Fruit fly (Drosophila melanogaster): Measurements from ENCODE around the gene sqz.
A peak's percentile ranks its signal among the peaks of the same experiment; 100 is the strongest.

sqz gene

DNA sequence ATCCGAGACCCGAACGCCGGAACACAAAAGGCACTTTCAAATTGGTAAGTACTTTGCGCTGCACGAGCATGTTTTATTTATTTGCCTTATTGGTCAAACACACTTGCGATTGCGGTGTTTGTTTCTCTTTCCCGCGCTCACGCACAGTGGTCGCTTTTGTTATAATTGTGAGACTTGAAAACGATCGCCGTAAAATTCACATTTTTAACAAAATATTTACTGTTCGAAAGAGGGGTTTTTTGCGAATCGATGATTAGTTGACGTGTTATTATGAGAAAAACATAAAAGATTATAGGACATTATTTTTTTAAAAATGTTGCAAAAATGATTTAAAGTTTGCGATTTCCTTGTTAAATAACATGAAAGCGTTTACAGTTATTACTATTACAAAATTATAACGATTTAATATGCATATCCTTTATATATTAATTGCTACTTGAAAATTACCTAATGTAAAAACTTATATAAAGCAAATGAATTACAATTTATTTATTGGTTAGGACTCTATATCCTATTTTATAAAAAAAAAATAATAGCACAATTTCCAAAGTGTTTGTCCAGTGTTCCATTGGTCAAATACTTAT is 954 bp downstream of the sqz start (continued):
- TF ChIP-seq sens (GFP tag) (peak; percentile 91), ham (GFP tag; IDR thresholded peaks at IDR 0.05) (no peak), tap (tag; optimal IDR thresholded peaks at IDR 0.05) (no peak), Side (GFP tag; optimal IDR thresholded peaks at IDR 0.05) (no peak), slp2 (GFP tag; optimal IDR thresholded peaks at IDR 0.05) (no peak), cas (GFP tag; IDR thresholded peaks at IDR 0.05) (no peak), stwl (tag; optimal IDR thresholded peaks at IDR 0.05) (no peak), sc (optimal IDR thresholded peaks at IDR 0.05) (no peak), sc (GFP tag; optimal IDR thresholded peaks at IDR 0.05) (peak; percentile 13), CG10979 (tag; optimal IDR thresholded peaks at IDR 0.05) (peak; percentile 43), MBD-R2 (GFP tag; IDR thresholded peaks at IDR 0.05) (no peak), Doc3 (GFP tag; IDR thresholded peaks at IDR 0.05; ENCODE audit: partially characterized antibody) (no peak), ci (GFP tag; IDR thresholded peaks at IDR 0.05) (peak; percentile 71; the same call in 2 of the 3 replicates), cwo (GFP tag; optimal IDR thresholded peaks at IDR 0.05) (no peak), lbe (GFP tag; optimal IDR thresholded peaks at IDR 0.05) (no peak), nom (GFP tag; optimal IDR thresholded peaks at IDR 0.05) (no peak), lola (GFP tag; optimal IDR thresholded peaks at IDR 0.05) (peak in 1 of 3 experiments; percentile 41), Hr39 (optimal IDR thresholded peaks at IDR 0.05) (no peak), CG12659 (GFP tag; optimal IDR thresholded peaks at IDR 0.05) (peak; percentile 50), CG3995 (GFP tag; optimal IDR thresholded peaks at IDR 0.05) (no peak), CG6854 (GFP tag; optimal IDR thresholded peaks at IDR 0.05) (no peak), CG18764 (GFP tag; optimal IDR thresholded peaks at IDR 0.05) (peak; percentile 29), dimm (GFP tag; IDR thresholded peaks at IDR 0.05) (no peak), CG34376 (GFP tag; optimal IDR thresholded peaks at IDR 0.05) (no peak), NC2α (GFP tag; optimal IDR thresholded peaks at IDR 0.05) (peak; percentile 27), CG16779 (GFP tag; IDR thresholded peaks at IDR 0.05) (no peak), Tbp (GFP tag; optimal IDR thresholded peaks at IDR 0.05) (no peak), her (GFP tag; optimal IDR thresholded peaks at IDR 0.05) (no peak), CG7839 (tag; optimal IDR thresholded peaks at IDR 0.05) (peak; percentile 54), Oli (tag; optimal IDR thresholded peaks at IDR 0.05) (peak; percentile 64), fd64A (GFP tag; optimal IDR thresholded peaks at IDR 0.05) (peak; percentile 27), vfl (GFP tag; optimal IDR thresholded peaks at IDR 0.05) (no peak), Lhr (GFP tag; optimal IDR thresholded peaks at IDR 0.05) (no peak), usp (GFP tag; optimal IDR thresholded peaks at IDR 0.05) (no peak), inv (GFP tag; IDR thresholded peaks at IDR 0.05; ENCODE audit: partially characterized antibody) (no peak), CG1024 (GFP tag; IDR thresholded peaks at IDR 0.05) (no peak), CG13123 (GFP tag; optimal IDR thresholded peaks at IDR 0.05) (no peak), Dll (GFP tag; IDR thresholded peaks at IDR 0.05; ENCODE audit: partially characterized antibody) (no peak), ro (GFP tag; IDR thresholded peaks at IDR 0.05) (no peak), Rx (GFP tag; IDR thresholded peaks at IDR 0.05) (peak; percentile 38; the same call in 1 of the 2 replicates), Dp (GFP tag; optimal IDR thresholded peaks at IDR 0.05) (no peak), ftz-f1 (GFP tag; optimal IDR thresholded peaks at IDR 0.05) (no peak), CG1529 (GFP tag; optimal IDR thresholded peaks at IDR 0.05) (peak; percentile 27), pita (GFP tag; optimal IDR thresholded peaks at IDR 0.05) (no peak), D (optimal IDR thresholded peaks at IDR 0.05) (no peak), D (GFP tag; optimal IDR thresholded peaks at IDR 0.05) (no peak), CG1603 (tag; optimal IDR thresholded peaks at IDR 0.05) (peak; percentile 15), HLH4C (GFP tag; IDR thresholded peaks at IDR 0.05; ENCODE audit: partially characterized antibody) (no peak), NC2β (GFP tag; optimal IDR thresholded peaks at IDR 0.05) (peak; percentile 37), CkIIα-i1 (GFP tag; IDR thresholded peaks at IDR 0.05) (no peak), Fer2 (tag; optimal IDR thresholded peaks at IDR 0.05) (no peak), psq (GFP tag; optimal IDR thresholded peaks at IDR 0.05) (no peak)

All from whole organism, embryonic.